Worm (Caenorhabditis elegans) whole organism, mixed stage, embryonic: ENCODE results near the gene F09C6.3.

Experiments used
- bed-3 ChIP-seq: fragments of 200-800 bp; sonication (Bioruptor generic); optimal IDR thresholded peaks from 3 replicates; lab custom pipeline; 2018; ENCODE audit warnings: mild to moderate bottlenecking, missing genetic modification characterization, moderate library complexity, missing compliant biosample characterization
- blmp-1 ChIP-seq: fragments of 150-350 bp; optimal IDR thresholded peaks from 2 replicates; lab custom pipeline; 2014; ENCODE audit warnings: missing biosample characterization, missing genetic modification characterization
- ceh-39 ChIP-seq: fragments of 150-350 bp; optimal IDR thresholded peaks from 2 replicates; lab custom pipeline; 2014; ENCODE audit warnings: missing biosample characterization, missing genetic modification characterization
- ceh-43 ChIP-seq: fragments of 200-800 bp; sonication (Bioruptor generic); optimal IDR thresholded peaks from 2 replicates; lab custom pipeline; 2018; ENCODE audit warnings: mild to moderate bottlenecking, missing genetic modification characterization, moderate library complexity, missing compliant biosample characterization
- ceh-83 ChIP-seq: fragments of 200-800 bp; sonication (Bioruptor generic); optimal IDR thresholded peaks from 2 replicates; lab custom pipeline; 2018; ENCODE audit warnings: mild to moderate bottlenecking, missing genetic modification characterization, missing compliant biosample characterization
- ces-1 ChIP-seq: fragments of 150-350 bp; optimal IDR thresholded peaks from 2 replicates; lab custom pipeline; 2014; ENCODE audit warnings: missing biosample characterization, missing genetic modification reagents, missing genetic modification characterization
- cnd-1 ChIP-seq: fragments of 200-800 bp; sonication (Bioruptor generic); optimal IDR thresholded peaks from 2 replicates; lab custom pipeline; 2018; ENCODE audit warnings: mild to moderate bottlenecking, missing genetic modification characterization, missing compliant biosample characterization
- drap-1 ChIP-seq: fragments of 200-800 bp; sonication (Bioruptor generic); optimal IDR thresholded peaks from 3 replicates; lab custom pipeline; 2018; ENCODE audit warnings: mild to moderate bottlenecking, missing genetic modification characterization, missing compliant biosample characterization
- elt-3 ChIP-seq: fragments of 150-350 bp; optimal IDR thresholded peaks from 2 replicates; lab custom pipeline; 2014; ENCODE audit warnings: missing biosample characterization, missing genetic modification characterization
- flh-1 ChIP-seq: fragments of 200-800 bp; sonication (Bioruptor generic); optimal IDR thresholded peaks from 2 replicates; lab custom pipeline; 2018; ENCODE audit warnings: mild to moderate bottlenecking, missing genetic modification characterization, moderate library complexity, missing compliant biosample characterization
- ham-2 ChIP-seq: fragments of 200-800 bp; sonication (Bioruptor generic); optimal IDR thresholded peaks from 2 replicates; lab custom pipeline; 2018; ENCODE audit warnings: mild to moderate bottlenecking, missing genetic modification characterization, missing compliant biosample characterization
- hlh-1 ChIP-seq: fragments of 150-350 bp; optimal IDR thresholded peaks from 2 replicates; lab custom pipeline; 2014; ENCODE audit warnings: missing biosample characterization, missing genetic modification reagents, missing genetic modification characterization
- lin-13 ChIP-seq: fragments of 150-350 bp; optimal IDR thresholded peaks from 2 replicates; lab custom pipeline; 2014; ENCODE audit warnings: missing biosample characterization, missing genetic modification characterization
- lin-32 ChIP-seq: fragments of 200-800 bp; sonication (Bioruptor generic); optimal IDR thresholded peaks from 2 replicates; lab custom pipeline; 2018; ENCODE audit warnings: mild to moderate bottlenecking, missing genetic modification characterization, missing compliant biosample characterization
- lsy-2 ChIP-seq: fragments of 150-350 bp; optimal IDR thresholded peaks from 2 replicates; lab custom pipeline; 2014; ENCODE audit warnings: missing biosample characterization, missing genetic modification characterization
- mab-5 ChIP-seq: fragments of 150-350 bp; optimal IDR thresholded peaks from 2 replicates; lab custom pipeline; 2014; ENCODE audit warnings: missing biosample characterization, missing genetic modification characterization
- mep-1 ChIP-seq: fragments of 150-350 bp; optimal IDR thresholded peaks from 2 replicates; lab custom pipeline; 2017; ENCODE audit warnings: missing biosample characterization, missing genetic modification reagents, missing genetic modification characterization, inconsistent platforms
- mls-2 ChIP-seq: sonication (generic microtip); optimal IDR thresholded peaks from 2 replicates; lab custom pipeline; 2016; ENCODE audit warnings: mild to moderate bottlenecking, missing genetic modification characterization, moderate library complexity, missing compliant biosample characterization
- nhr-2 ChIP-seq: fragments of 150-350 bp; optimal IDR thresholded peaks from 2 replicates; lab custom pipeline; 2014; ENCODE audit warnings: missing biosample characterization, missing genetic modification characterization
- nhr-237 ChIP-seq: fragments of 150-350 bp; optimal IDR thresholded peaks from 2 replicates; lab custom pipeline; 2014; ENCODE audit warnings: missing biosample characterization, missing genetic modification characterization
- nhr-28 ChIP-seq: fragments of 150-350 bp; optimal IDR thresholded peaks from 2 replicates; lab custom pipeline; 2014; ENCODE audit warnings: missing biosample characterization, missing genetic modification characterization
- nhr-76 ChIP-seq: sonication (generic microtip); optimal IDR thresholded peaks from 2 replicates; lab custom pipeline; 2017; ENCODE audit warnings: missing biosample characterization, missing genetic modification characterization
- pha-4 ChIP-seq: fragments of 150-350 bp; optimal IDR thresholded peaks from 2 replicates; lab custom pipeline; 2018; ENCODE audit warnings: missing biosample characterization, missing genetic modification reagents, missing genetic modification characterization
- sem-2 ChIP-seq: fragments of 200-800 bp; sonication (Bioruptor generic); optimal IDR thresholded peaks from 2 replicates; lab custom pipeline; 2018; ENCODE audit warnings: mild to moderate bottlenecking, missing genetic modification characterization, missing compliant biosample characterization
- sptf-1 ChIP-seq: sonication (generic microtip); optimal IDR thresholded peaks from 2 replicates; lab custom pipeline; 2017; ENCODE audit warnings: mild to moderate bottlenecking, missing genetic modification characterization, moderate library complexity, missing compliant biosample characterization
- unc-120 ChIP-seq: sonication (generic microtip); optimal IDR thresholded peaks from 2 replicates; lab custom pipeline; 2017; ENCODE audit warnings: missing genetic modification characterization, missing compliant biosample characterization; ENCODE audit not compliant: poor library complexity, severe bottlenecking
- unc-39 ChIP-seq: fragments of 150-350 bp; optimal IDR thresholded peaks from 2 replicates; lab custom pipeline; 2014; ENCODE audit warnings: missing biosample characterization, missing genetic modification characterization
- unc-62 ChIP-seq: fragments of 150-350 bp; optimal IDR thresholded peaks from 2 replicates; lab custom pipeline; 2014; ENCODE audit warnings: missing biosample characterization, missing genetic modification reagents, missing genetic modification characterization
- zip-8 ChIP-seq: fragments of 150-350 bp; optimal IDR thresholded peaks from 2 replicates; lab custom pipeline; 2014; ENCODE audit warnings: missing biosample characterization, missing genetic modification characterization
- ztf-11 ChIP-seq: fragments of 150-350 bp; optimal IDR thresholded peaks from 2 replicates; lab custom pipeline; 2014; ENCODE audit warnings: missing biosample characterization, missing genetic modification characterization

Gene F09C6.3

DNA sequence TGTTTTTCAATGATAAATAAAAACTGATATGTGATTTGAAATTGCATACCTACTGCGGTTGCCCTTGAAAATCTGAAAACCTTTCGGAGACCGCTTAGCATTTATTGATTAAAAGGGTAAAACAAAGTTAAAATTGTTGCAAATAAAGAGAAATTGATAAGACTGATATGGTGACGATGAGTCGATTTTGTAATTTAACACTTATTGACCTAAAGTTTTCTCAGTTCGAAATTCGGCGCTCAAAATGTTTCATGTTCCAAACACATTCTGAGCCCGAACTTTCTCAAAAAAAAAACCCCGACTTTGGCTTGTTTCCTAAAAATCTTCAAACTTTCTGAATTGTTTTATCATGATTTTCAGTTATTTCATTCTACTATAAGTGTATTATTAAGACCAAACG, 39.0 kb downstream of the F09C6.3 start, which contains the start of gene clec-40:
TSS of gene clec-40 (minus strand) at position 101 of the 400 bp plus-strand sequence.
- TF ChIP-seq mls-2 (tag; lab: Kevin White, UChicago) (no peak), ham-2 (GFP tag; lab: Kevin White, UChicago) (no peak), nhr-28 (tag; lab: Kevin White, UChicago) (no peak)

DNA sequence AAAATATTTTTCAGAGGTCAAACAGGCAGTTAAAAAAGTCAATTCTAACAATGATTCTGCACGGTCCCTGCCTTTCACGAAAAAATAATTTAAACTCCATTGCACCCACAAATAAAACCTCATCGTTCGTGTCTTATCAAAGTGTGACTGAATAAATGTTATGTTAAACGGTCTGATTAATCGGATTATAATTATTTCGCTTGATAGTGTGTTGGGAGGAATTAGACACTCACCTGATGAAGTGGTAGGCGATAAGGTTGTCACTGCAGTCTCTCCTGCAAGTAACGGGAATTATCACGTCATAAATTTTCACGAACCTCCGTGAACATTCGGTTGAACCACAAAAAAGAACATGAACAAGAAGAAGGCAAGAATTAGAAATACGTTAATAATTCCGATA, 39.7 kb downstream of the F09C6.3 start:
- TF ChIP-seq lin-32 (GFP tag; lab: Kevin White, UChicago), result no peak
- TF ChIP-seq lin-13, result no peak
- TF ChIP-seq blmp-1 (tag; lab: Kevin White, UChicago), result no peak
- TF ChIP-seq elt-3, result no peak
- TF ChIP-seq ceh-43 (GFP tag; lab: Kevin White, UChicago), result no peak
- no peak for TF ChIP-seq ztf-11
- no peak for TF ChIP-seq lsy-2 (tag; lab: Kevin White, UChicago)

DNA sequence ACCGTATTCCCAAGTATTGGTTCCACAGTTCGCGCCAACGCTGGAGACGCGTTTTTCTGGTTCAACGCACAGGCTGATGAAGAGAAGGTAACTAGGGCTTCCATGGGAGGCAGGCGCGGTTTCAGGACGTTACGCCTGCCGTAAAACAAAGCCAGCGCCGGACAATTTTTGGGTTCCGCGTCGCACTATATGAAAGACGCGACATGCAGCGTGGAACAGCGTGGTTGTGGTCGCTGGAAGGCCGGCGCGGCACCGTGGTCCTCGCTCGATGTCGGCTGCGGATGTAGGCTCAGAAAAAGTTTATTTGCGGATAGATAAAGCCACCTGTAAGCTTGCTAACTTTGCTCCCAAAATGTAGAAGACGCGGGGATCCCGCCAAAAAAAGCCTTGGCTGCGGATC, 41.5 kb downstream of the F09C6.3 start:
- TF ChIP-seq elt-3 (no peak), lsy-2 (tag; lab: Kevin White, UChicago) (no peak), pha-4 (no peak), unc-39 (tag; lab: Kevin White, UChicago) (no peak), bed-3 (no peak)

DNA sequence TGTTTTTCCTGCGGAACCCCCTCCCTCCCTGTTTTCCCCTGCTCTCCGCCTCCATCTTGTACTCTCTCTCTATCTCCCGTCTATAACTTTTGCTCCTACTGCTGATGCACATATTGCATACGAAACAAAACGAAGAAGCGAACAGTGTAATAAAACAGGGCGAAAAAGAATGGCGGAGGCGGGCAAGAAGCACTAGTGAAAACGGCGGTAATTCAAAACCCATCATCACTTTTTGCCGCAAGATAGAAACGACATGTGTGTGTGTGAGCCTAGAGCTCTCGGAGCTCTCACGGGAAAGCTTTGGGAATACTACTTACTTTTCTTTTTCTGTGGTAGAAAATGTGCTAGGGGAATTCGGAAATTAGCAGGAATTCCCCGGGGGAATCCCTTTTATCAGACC, 43.9 kb downstream of the F09C6.3 start:
- no peak for TF ChIP-seq lin-32 (GFP tag; lab: Kevin White, UChicago)
- no peak for TF ChIP-seq nhr-2 (tag; lab: Kevin White, UChicago)
- TF ChIP-seq bed-3, result no peak
- TF ChIP-seq ztf-11, result no peak
- no peak for TF ChIP-seq ces-1 (GFP tag; lab: Kevin White, UChicago)
- no peak for TF ChIP-seq pha-4
- no peak for TF ChIP-seq hlh-1
- TF ChIP-seq ceh-39 (tag; lab: Kevin White, UChicago), result no peak
- TF ChIP-seq ceh-43 (GFP tag; lab: Kevin White, UChicago), result no peak
- no peak for TF ChIP-seq unc-62 (GFP tag; lab: Kevin White, UChicago)
- no peak for TF ChIP-seq nhr-237 (tag; lab: Kevin White, UChicago)
- TF ChIP-seq nhr-28 (tag; lab: Kevin White, UChicago), result no peak
- no peak for TF ChIP-seq ceh-83

DNA sequence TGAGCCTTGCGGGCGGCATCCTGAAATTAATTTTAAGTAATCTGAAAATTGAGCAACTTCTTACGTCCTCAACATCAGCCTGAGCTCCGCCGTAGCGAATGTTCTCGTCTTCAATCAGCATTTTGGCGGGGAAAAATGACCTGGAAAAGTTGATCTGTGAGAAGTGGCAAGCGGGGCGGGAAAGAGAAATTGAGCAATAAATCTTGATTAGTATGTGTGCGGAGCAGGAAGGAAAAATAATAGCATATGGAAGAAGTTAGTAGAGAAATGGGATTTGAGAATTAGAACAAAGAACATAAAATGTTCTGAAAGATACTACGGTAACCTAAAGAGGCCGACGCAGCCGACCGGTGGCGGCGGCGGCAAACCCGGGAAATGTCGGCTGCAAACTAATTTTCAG, 45.0 kb downstream of the F09C6.3 start, which contains the start of gene tni-3:
TSS of gene tni-3 (minus strand) at position 140 of the 400 bp plus-strand sequence.
- TF ChIP-seq cnd-1 (tag; lab: Kevin White, UChicago), result no peak
- TF ChIP-seq lin-32 (GFP tag; lab: Kevin White, UChicago), result no peak
- TF ChIP-seq ceh-43 (GFP tag; lab: Kevin White, UChicago), result no peak
- TF ChIP-seq ceh-39 (tag; lab: Kevin White, UChicago), result no peak
- TF ChIP-seq ceh-83, result no peak

DNA sequence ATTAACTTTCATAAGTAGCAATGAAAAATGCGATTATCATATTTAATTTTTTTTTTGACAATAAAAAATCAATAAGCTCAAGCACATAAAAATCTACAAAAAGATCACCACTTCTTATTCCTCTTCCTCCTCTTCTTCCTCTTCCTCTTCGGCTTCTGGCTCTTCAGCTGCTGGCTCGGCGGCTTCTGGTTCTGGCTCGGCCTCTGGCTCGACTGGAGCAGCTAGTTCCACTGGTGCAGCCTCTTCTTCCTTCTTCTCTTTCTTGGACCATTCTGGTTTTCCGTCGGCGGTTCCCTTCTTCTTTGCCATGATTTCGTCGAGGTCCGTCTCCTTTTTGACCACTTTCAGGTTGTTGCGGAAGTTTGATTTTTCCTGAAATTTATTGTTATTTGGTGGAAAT, 46.3 kb downstream of the F09C6.3 start:
- no peak for TF ChIP-seq zip-8 (tag; lab: Kevin White, UChicago)
- no peak for TF ChIP-seq lin-32 (GFP tag; lab: Kevin White, UChicago)
- TF ChIP-seq hlh-1, result no peak
- TF ChIP-seq unc-39 (tag; lab: Kevin White, UChicago), result no peak
- no peak for TF ChIP-seq nhr-2 (tag; lab: Kevin White, UChicago)
- no peak for TF ChIP-seq sptf-1 (tag; lab: Kevin White, UChicago)
- TF ChIP-seq mab-5 (tag; lab: Kevin White, UChicago), result no peak
- TF ChIP-seq drap-1 (GFP tag; lab: Kevin White, UChicago), result no peak
- TF ChIP-seq ceh-39 (tag; lab: Kevin White, UChicago), result no peak
- no peak for TF ChIP-seq cnd-1 (tag; lab: Kevin White, UChicago)
- TF ChIP-seq sem-2 (GFP tag; lab: Kevin White, UChicago), result no peak
- TF ChIP-seq elt-3, result no peak
- no peak for TF ChIP-seq mls-2 (tag; lab: Kevin White, UChicago)
- no peak for TF ChIP-seq ces-1 (GFP tag; lab: Kevin White, UChicago)

DNA sequence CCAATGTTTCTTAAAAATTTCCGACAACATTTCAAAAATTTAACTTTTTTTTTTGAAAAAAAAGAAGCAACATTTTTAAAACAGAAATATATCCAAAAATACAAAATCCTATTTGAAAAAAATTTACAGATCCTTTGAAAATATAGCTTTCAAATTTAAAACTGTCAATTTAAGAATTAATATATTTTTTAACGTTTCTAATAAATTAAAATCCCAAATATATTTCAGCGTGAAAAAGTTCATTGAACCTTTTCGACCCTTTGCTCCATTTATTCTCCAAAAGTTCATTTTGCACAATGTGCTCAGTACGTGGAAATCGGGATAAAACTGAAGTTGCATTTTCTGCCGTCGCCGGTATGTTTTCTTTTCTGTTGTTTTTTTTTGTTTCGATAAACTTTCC, 47.1 kb downstream of the F09C6.3 start, which contains the start of gene phy-3:
TSS of gene phy-3 (plus strand) at position 301 of the 400 bp plus-strand sequence.
- TF ChIP-seq nhr-76 (tag; lab: Kevin White, UChicago) (no peak), bed-3 (no peak), ceh-83 (no peak), pha-4 (no peak), unc-39 (tag; lab: Kevin White, UChicago) (no peak), mep-1 (tag; lab: Kevin White, UChicago) (no peak), sem-2 (GFP tag; lab: Kevin White, UChicago) (no peak), flh-1 (GFP tag; lab: Kevin White, UChicago) (no peak), unc-120 (no peak), mls-2 (tag; lab: Kevin White, UChicago) (no peak), nhr-2 (tag; lab: Kevin White, UChicago) (no peak), nhr-28 (tag; lab: Kevin White, UChicago) (no peak), zip-8 (tag; lab: Kevin White, UChicago) (no peak), hlh-1 (no peak), cnd-1 (tag; lab: Kevin White, UChicago) (no peak), lin-32 (GFP tag; lab: Kevin White, UChicago) (no peak)
